Fruit fly (Drosophila melanogaster) whole organism, wandering third instar larva: ENCODE data around the gene CG6432.

Experiments used
- CG32264 ChIP-seq: fragments of 200-800 bp; sonication (Bioruptor generic); optimal IDR thresholded peaks from 2 replicates; lab custom pipeline; 2016; ENCODE audit warnings: missing biosample characterization, missing genetic modification characterization
- Myc ChIP-seq: fragments of >200 bp; optimal IDR thresholded peaks from 2 replicates; lab custom pipeline; 2017
- Rel ChIP-seq, 2 experiments: fragments of 200-800 bp; sonication (Bioruptor generic) in 1 of 2; optimal IDR thresholded peaks; 2 replicates in 1 of 2; 3 replicates in 1 of 2; lab custom pipeline; 2016 to 2019; ENCODE audit warnings: mild to moderate bottlenecking in 2 of 2, missing biosample characterization in 2 of 2, missing genetic modification characterization in 2 of 2, moderate library complexity in 1 of 2
- Sp1 ChIP-seq: fragments of 200-800 bp; sonication (Bioruptor generic); optimal IDR thresholded peaks from 3 replicates; lab custom pipeline; 2019; ENCODE audit warnings: missing biosample characterization, mild to moderate bottlenecking, missing genetic modification characterization, moderate library complexity
- fru ChIP-seq: fragments of 200-800 bp; sonication (Bioruptor generic); optimal IDR thresholded peaks from 3 replicates; lab custom pipeline; 2016; ENCODE audit warnings: missing biosample characterization, mild to moderate bottlenecking, missing genetic modification characterization
- psq ChIP-seq: fragments of 200-800 bp; sonication (Bioruptor generic); optimal IDR thresholded peaks from 3 replicates; lab custom pipeline; 2017; ENCODE audit warnings: missing biosample characterization, mild to moderate bottlenecking, missing genetic modification characterization, moderate library complexity
- usp ChIP-seq: fragments of >200 bp; optimal IDR thresholded peaks from 2 replicates; lab custom pipeline; 2017; ENCODE audit warnings: missing biosample characterization, missing genetic modification characterization

dm6 chr3R:24296913-24297312, 39.8 kb upstream of the CG6432 start:
- TF ChIP-seq Myc (no peak), fru (no peak), usp (no peak), Sp1 (GFP tag; lab: Kevin White, UChicago) (no peak), CG32264 (no peak), psq (GFP tag; lab: Kevin White, UChicago) (no peak), Rel (GFP tag; optimal IDR thresholded peaks at IDR 0.05; lab: Kevin White, UChicago) (no peak), Rel (tag; optimal IDR thresholded peaks at IDR 0.05; lab: Kevin White, UChicago) (peak; percentile 70)
